Worm (Caenorhabditis elegans) whole organism, young adult: ENCODE measurements around the gene K08D8.11.

Experiments
- atf-7 ChIP-seq: sonication (generic microtip); optimal IDR thresholded peaks from 2 replicates; lab custom pipeline; 2017; ENCODE audit warnings: mild to moderate bottlenecking, missing genetic modification characterization, missing compliant biosample characterization
- lin-40 ChIP-seq: sonication (generic microtip); optimal IDR thresholded peaks from 2 replicates; lab custom pipeline; 2016; ENCODE audit warnings: missing genetic modification characterization, mild to moderate bottlenecking, missing compliant biosample characterization, missing genotype, missing genetic modification reagents
- nfya-1 ChIP-seq: sonication (generic microtip); optimal IDR thresholded peaks from 2 replicates; lab custom pipeline; 2017; ENCODE audit warnings: antibody characterized with exemption, missing compliant biosample characterization, missing genetic modification characterization, borderline replicate concordance; ENCODE audit not compliant: insufficient read depth

ce11 chrIV:12920553-12920952 is 25.5 kb downstream of the K08D8.11 start:
- no peak for TF ChIP-seq lin-40
- no peak for TF ChIP-seq atf-7 (tag; lab: Kevin White, UChicago)
- no peak for TF ChIP-seq nfya-1 (tag; lab: Kevin White, UChicago)
